Worm (Caenorhabditis elegans): ENCODE measurements around the gene B0310.1.

The B0310.1 gene

DNA sequence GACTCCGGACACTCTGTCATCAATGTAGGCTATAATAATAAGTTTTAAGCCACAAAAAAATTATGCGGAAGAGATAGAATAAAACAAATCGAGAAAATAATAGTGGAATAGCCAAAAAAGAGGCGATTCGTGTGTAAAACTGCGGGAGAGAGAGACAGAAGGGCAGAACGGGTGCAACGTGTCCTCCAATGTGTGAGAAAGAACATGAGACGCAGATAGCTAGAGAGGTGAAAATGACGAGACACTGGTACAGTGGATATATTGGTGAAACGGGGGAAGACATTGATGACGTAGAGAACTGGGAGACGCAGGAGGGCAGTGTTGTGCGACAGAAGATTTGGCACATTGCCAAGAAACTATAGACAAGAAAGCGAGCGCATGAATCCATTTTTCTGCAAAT, 42.7 kb downstream of the B0310.1 start, which contains the start of gene F28C10.3 (continued):
- TF ChIP-seq dmd-9 (GFP tag; IDR thresholded peaks at IDR 0.05), result 0 out of 2 replicates have a peak, but pooled peaks have one; percentile 17
- TF ChIP-seq nhr-76 (tag; optimal IDR thresholded peaks at IDR 0.05), result no peak
- no peak for TF ChIP-seq aly-2 (tag; optimal IDR thresholded peaks at IDR 0.05)
- TF ChIP-seq dve-1 (tag; optimal IDR thresholded peaks at IDR 0.05; ENCODE audit: insufficient read depth), result no peak
- TF ChIP-seq lin-29 (GFP tag; IDR thresholded peaks at IDR 0.05), result peak; percentile 28; the same call in 1 of the 2 replicates
- TF ChIP-seq nhr-25 (tag; optimal IDR thresholded peaks at IDR 0.05; ENCODE audit: borderline replicate concordance, insufficient read depth), result peak; percentile 85
- peak; percentile 88 to 91 for TF ChIP-seq mdl-1 (tag; optimal IDR thresholded peaks at IDR 0.05)
- TF ChIP-seq daf-16 (GFP tag; optimal IDR thresholded peaks at IDR 0.05), result peak in 1 of 2 experiments; percentile 27
- no peak for TF ChIP-seq daf-16 (tag; optimal IDR thresholded peaks at IDR 0.05)
- peak; percentile 37 for TF ChIP-seq dpl-1 (GFP tag; optimal IDR thresholded peaks at IDR 0.05)
- no peak for TF ChIP-seq jun-1 (tag; optimal IDR thresholded peaks at IDR 0.05)
- TF ChIP-seq dmd-6 (GFP tag; IDR thresholded peaks at IDR 0.05), result peak; percentile 71
- TF ChIP-seq ctbp-1 (GFP tag; IDR thresholded peaks at IDR 0.05), result peak; percentile 60
- peak; percentile 68 for TF ChIP-seq rbr-2 (tag; optimal IDR thresholded peaks at IDR 0.05)

DNA sequence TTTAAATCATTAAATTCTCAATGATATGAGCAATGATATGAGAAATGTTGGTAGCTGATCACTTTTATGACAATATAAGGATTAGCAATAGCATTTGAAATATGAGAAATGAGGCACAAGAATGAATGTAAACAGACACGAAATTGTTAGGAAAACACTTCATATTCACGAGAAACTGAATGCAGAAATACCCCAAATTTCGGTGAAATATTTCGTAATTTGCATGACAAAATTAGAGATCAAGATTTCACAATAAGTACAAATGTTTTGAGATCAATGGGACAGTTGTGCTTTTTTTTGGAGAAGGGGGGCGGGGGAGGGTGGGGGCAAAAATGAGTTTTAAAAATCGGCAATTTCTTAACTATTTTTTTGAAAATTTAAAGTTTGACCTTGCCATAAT, 43.3 kb downstream of the B0310.1 start:
- TF ChIP-seq F49E8.2 (tag; optimal IDR thresholded peaks at IDR 0.05; ENCODE audit: borderline replicate concordance), result no peak
- no peak for TF ChIP-seq nhr-76 (tag; optimal IDR thresholded peaks at IDR 0.05)
- no peak for TF ChIP-seq tag-97 (GFP tag; IDR thresholded peaks at IDR 0.05)
- no peak for TF ChIP-seq ces-1 (GFP tag; optimal IDR thresholded peaks at IDR 0.05)
- TF ChIP-seq nhr-77 (tag; optimal IDR thresholded peaks at IDR 0.05), result no peak
- TF ChIP-seq ctbp-1 (GFP tag; IDR thresholded peaks at IDR 0.05), result no peak
- TF ChIP-seq zip-2 (tag; optimal IDR thresholded peaks at IDR 0.05), result no peak
- TF ChIP-seq lin-15B (tag; optimal IDR thresholded peaks at IDR 0.05), result no peak
- no peak for TF ChIP-seq nhr-102 (tag; optimal IDR thresholded peaks at IDR 0.05)
- TF ChIP-seq lin-38 (GFP tag; IDR thresholded peaks at IDR 0.05), result no peak
- TF ChIP-seq saeg-2 (GFP tag; IDR thresholded peaks at IDR 0.05), result no peak
- TF ChIP-seq lir-3 (tag; optimal IDR thresholded peaks at IDR 0.05), result no peak
- no peak for TF ChIP-seq egl-27 (tag; optimal IDR thresholded peaks at IDR 0.05)
- no peak for TF ChIP-seq skn-1 (tag; optimal IDR thresholded peaks at IDR 0.05)
- TF ChIP-seq nhr-42 (GFP tag; IDR thresholded peaks at IDR 0.05), result no peak
- no peak for TF ChIP-seq ama-1 (optimal IDR thresholded peaks at IDR 0.05)

DNA sequence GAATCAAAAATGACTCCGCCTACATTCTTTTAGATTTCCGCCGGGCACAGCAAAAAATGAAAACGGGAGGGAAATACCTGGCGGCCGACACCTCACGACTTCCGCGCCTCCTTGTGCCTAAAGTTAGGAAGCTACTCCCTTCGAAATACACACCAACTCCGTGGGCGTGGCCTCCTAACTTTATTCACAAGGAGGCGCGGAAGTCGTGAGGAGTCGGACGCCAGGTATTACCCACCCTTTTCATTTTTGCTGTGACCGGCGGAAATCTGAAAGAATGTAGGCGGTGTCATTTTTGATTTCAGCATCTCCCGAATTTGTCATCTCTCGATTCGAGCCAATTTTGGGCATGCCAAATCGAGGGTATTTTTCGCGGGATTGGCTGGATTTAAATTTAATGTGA, 45.1 kb downstream of the B0310.1 start:
- TF ChIP-seq aha-1 (tag) (peak; percentile 20), php-3 (GFP tag; IDR thresholded peaks at IDR 0.05) (no peak), dmd-8 (GFP tag; IDR thresholded peaks at IDR 0.05) (0 out of 2 replicates have a peak, but pooled peaks have one; percentile 15), lin-29 (GFP tag; IDR thresholded peaks at IDR 0.05) (no peak), snpc-1.2 (GFP tag; IDR thresholded peaks at IDR 0.05) (0 out of 2 replicates have a peak, but pooled peaks have one; percentile 48)

DNA sequence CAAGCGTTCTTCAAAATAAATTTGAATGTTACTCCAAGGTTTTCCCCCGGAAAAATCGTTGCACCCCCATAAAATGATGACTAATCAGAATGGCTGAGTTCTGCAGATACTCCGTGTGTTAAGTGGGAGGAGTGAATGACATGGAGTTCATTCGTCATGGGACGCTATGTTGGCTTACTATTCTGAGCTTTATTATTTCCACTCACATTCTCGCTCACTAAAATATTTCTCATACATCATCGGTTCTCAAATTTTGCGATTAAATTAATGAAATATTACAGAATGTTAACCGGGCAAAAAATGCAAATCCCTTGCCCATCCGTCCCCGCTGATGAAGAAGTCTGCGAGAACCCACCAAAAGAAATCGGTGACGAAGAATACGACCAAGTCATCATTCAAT, 49.8 kb downstream of the B0310.1 start, which contains the start of gene F28C10.1:
Gene F28C10.1 (plus strand): TSS at position 301 of the 400 bp plus-strand sequence.
- TF ChIP-seq egl-43 (GFP tag; IDR thresholded peaks at IDR 0.05), result no peak
- TF ChIP-seq F37D6.2 (tag; optimal IDR thresholded peaks at IDR 0.05), result no peak
- TF ChIP-seq mdl-1 (tag; optimal IDR thresholded peaks at IDR 0.05), result no peak
- no peak for TF ChIP-seq nhr-77 (tag; optimal IDR thresholded peaks at IDR 0.05)
- TF ChIP-seq nhr-11 (tag; optimal IDR thresholded peaks at IDR 0.05), result no peak
- no peak for TF ChIP-seq F44E2.7 (GFP tag; IDR thresholded peaks at IDR 0.05)
- no peak for TF ChIP-seq vab-7 (GFP tag; IDR thresholded peaks at IDR 0.05)
- TF ChIP-seq sdz-12 (GFP tag; optimal IDR thresholded peaks at IDR 0.05), result no peak
- TF ChIP-seq mes-2 (tag; optimal IDR thresholded peaks at IDR 0.05; ENCODE audit: poor library complexity, severe bottlenecking), result no peak
- TF ChIP-seq snpc-1.2 (GFP tag; IDR thresholded peaks at IDR 0.05), result no peak
- no peak for TF ChIP-seq ceh-82 (tag; optimal IDR thresholded peaks at IDR 0.05)
- TF ChIP-seq nhr-10 (tag; optimal IDR thresholded peaks at IDR 0.05), result no peak
- no peak for TF ChIP-seq lin-1 (GFP tag; IDR thresholded peaks at IDR 0.05)
- TF ChIP-seq daf-12 (tag; optimal IDR thresholded peaks at IDR 0.05), result no peak
- no peak for TF ChIP-seq lin-38 (GFP tag; IDR thresholded peaks at IDR 0.05)
- no peak for TF ChIP-seq ceh-28 (tag; optimal IDR thresholded peaks at IDR 0.05)
- no peak for TF ChIP-seq zfp-2 (tag; optimal IDR thresholded peaks at IDR 0.05)
